ENCODE assay signal across 2 fruit fly cellular contexts in the genomic region with DNA sequence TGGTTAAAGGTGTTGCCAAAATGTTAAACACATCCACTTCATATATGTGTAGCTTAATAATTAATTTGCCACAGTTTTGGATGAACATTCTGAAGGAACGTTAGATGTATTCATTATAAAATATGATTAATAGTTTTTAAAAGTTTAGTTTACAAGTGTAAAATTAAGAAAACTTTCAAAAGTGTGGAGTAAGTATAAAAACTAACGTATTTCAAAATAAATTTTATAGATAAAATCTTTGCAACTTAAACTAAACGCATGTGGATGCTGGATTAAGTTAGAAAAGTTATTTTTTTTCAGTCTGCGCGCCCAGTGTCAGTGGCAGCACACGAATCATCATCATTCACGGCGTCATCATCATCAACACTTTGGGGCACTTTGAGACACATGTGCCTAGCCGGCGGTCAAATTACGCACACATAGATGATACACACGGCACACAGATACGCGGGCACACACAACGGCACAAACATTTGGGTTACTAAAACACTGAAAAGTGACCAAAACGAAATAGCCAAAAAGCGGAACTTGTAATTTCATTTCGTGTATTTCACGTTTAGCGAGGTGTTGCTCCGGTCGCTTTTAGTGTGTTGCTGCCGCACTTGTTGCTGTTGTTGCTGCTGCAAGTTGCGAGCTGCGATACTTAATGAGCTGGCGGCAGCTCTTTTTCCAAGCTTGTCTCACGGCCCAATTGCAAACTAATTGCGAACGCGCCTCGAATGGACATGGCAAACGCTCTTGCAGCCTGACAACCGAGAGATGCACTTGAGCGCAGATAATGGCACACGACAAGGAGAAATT.
TF ChIP-seq lines count a peak whose summit lies in the region.

No protein-coding gene starts in this region.

TF ChIP-seq in whole organism, embryonic, 481 proteins besides CTCF, POLR2A, EP300 and RAD21 (continued from another document and continues in another):
- no peak for TF ChIP-seq CG2889 (GFP tag; IDR thresholded peaks at IDR 0.05; lab: Robert Waterston, UW)
- TF ChIP-seq CrebB (tag; optimal IDR thresholded peaks at IDR 0.05; lab: Kevin White, UChicago): no peak
- TF ChIP-seq gce (GFP tag; IDR thresholded peaks at IDR 0.05; lab: Robert Waterston, UW): no peak
- no peak for TF ChIP-seq Dll (GFP tag; IDR thresholded peaks at IDR 0.05; lab: Robert Waterston, UW; ENCODE audit: partially characterized antibody)
- peak in 1 of 2 experiments; percentile 6 for TF ChIP-seq crp (GFP tag; optimal IDR thresholded peaks at IDR 0.05; lab: Kevin White, UChicago)
- 0 out of 2 replicates have a peak, but pooled peaks have one; percentile 10 for TF ChIP-seq CG10321 (GFP tag; IDR thresholded peaks at IDR 0.05; lab: Robert Waterston, UW)
- no peak for TF ChIP-seq CG9609 (GFP tag; optimal IDR thresholded peaks at IDR 0.05; lab: Kevin White, UChicago)
- TF ChIP-seq zen (tag; optimal IDR thresholded peaks at IDR 0.05; lab: Kevin White, UChicago): no peak
- peak; percentile 69 for TF ChIP-seq onecut (GFP tag; IDR thresholded peaks at IDR 0.05; lab: Robert Waterston, UW)
- peak; percentile 7 for TF ChIP-seq CG15011 (GFP tag; optimal IDR thresholded peaks at IDR 0.05; lab: Kevin White, UChicago)
- TF ChIP-seq Abd-B (GFP tag; optimal IDR thresholded peaks at IDR 0.05; lab: Kevin White, UChicago): peak; percentile 46
- peak; percentile 60; the same call in 1 of the 3 replicates for TF ChIP-seq CG6175 (GFP tag; IDR thresholded peaks at IDR 0.05; lab: Robert Waterston, UW)
- no peak for TF ChIP-seq Opbp (GFP tag; IDR thresholded peaks at IDR 0.05; lab: Robert Waterston, UW; ENCODE audit: partially characterized antibody)
- no peak for TF ChIP-seq CG13624 (GFP tag; optimal IDR thresholded peaks at IDR 0.05; lab: Kevin White, UChicago)
- TF ChIP-seq pho (GFP tag; optimal IDR thresholded peaks at IDR 0.05; lab: Kevin White, UChicago): no peak
- peak; percentile 16 for TF ChIP-seq mam (GFP tag; optimal IDR thresholded peaks at IDR 0.05; lab: Kevin White, UChicago)
- no peak for TF ChIP-seq zfh2 (GFP tag; optimal IDR thresholded peaks at IDR 0.05; lab: Kevin White, UChicago)
- no peak for TF ChIP-seq hb (GFP tag; IDR thresholded peaks at IDR 0.05; lab: Robert Waterston, UW; ENCODE audit: partially characterized antibody)
- peak; percentile 44; the same call in 1 of the 2 replicates for TF ChIP-seq CG31441 (GFP tag; IDR thresholded peaks at IDR 0.05; lab: Robert Waterston, UW)
- TF ChIP-seq Camta (GFP tag; optimal IDR thresholded peaks at IDR 0.05; lab: Kevin White, UChicago): peak; percentile 5
- TF ChIP-seq amos (GFP tag; IDR thresholded peaks at IDR 0.05; lab: Robert Waterston, UW; ENCODE audit: partially characterized antibody): no peak
- TF ChIP-seq Mad (GFP tag; optimal IDR thresholded peaks at IDR 0.05; lab: Kevin White, UChicago): no peak
- TF ChIP-seq grau (tag; optimal IDR thresholded peaks at IDR 0.05; lab: Kevin White, UChicago): peak; percentile 74
- no peak for TF ChIP-seq Taf1 (GFP tag; IDR thresholded peaks at IDR 0.05; lab: Robert Waterston, UW)
- no peak for TF ChIP-seq ci (GFP tag; IDR thresholded peaks at IDR 0.05; lab: Robert Waterston, UW)
- TF ChIP-seq fd64A (GFP tag; optimal IDR thresholded peaks at IDR 0.05; lab: Kevin White, UChicago): no peak
- no peak for TF ChIP-seq CG33213 (GFP tag; optimal IDR thresholded peaks at IDR 0.05; lab: Kevin White, UChicago)
- peak; percentile 66 for TF ChIP-seq CG9437 (GFP tag; optimal IDR thresholded peaks at IDR 0.05; lab: Kevin White, UChicago)
- TF ChIP-seq Hmr (GFP tag; optimal IDR thresholded peaks at IDR 0.05; lab: Kevin White, UChicago): peak; percentile 56
- no peak for TF ChIP-seq lov (optimal IDR thresholded peaks at IDR 0.05; lab: Kevin White, UChicago)
- no peak for TF ChIP-seq lov (GFP tag; IDR thresholded peaks at IDR 0.05; lab: Robert Waterston, UW)
- no peak for TF ChIP-seq CG10462 (GFP tag; optimal IDR thresholded peaks at IDR 0.05; lab: Kevin White, UChicago)
- no peak for TF ChIP-seq CG11247 (GFP tag; IDR thresholded peaks at IDR 0.05; lab: Robert Waterston, UW)
- peak; percentile 55 for TF ChIP-seq CG30403 (GFP tag; optimal IDR thresholded peaks at IDR 0.05; lab: Kevin White, UChicago)
- no peak for TF ChIP-seq CG12744 (GFP tag; optimal IDR thresholded peaks at IDR 0.05; lab: Kevin White, UChicago)
- TF ChIP-seq sd (tag; optimal IDR thresholded peaks at IDR 0.05; lab: Kevin White, UChicago): peak; percentile 5
- no peak for TF ChIP-seq Dip2 (GFP tag; IDR thresholded peaks at IDR 0.05; lab: Robert Waterston, UW)
- no peak for TF ChIP-seq CG43689 (GFP tag; IDR thresholded peaks at IDR 0.05; lab: Robert Waterston, UW)
- TF ChIP-seq Pdp1 (GFP tag; optimal IDR thresholded peaks at IDR 0.05; lab: Kevin White, UChicago): peak in 1 of 2 experiments; percentile 39
- TF ChIP-seq dati (GFP tag; IDR thresholded peaks at IDR 0.05; lab: Robert Waterston, UW): no peak
- no peak for TF ChIP-seq CG30020 (tag; optimal IDR thresholded peaks at IDR 0.05; lab: Kevin White, UChicago)
- TF ChIP-seq CG17361 (GFP tag; IDR thresholded peaks at IDR 0.05; lab: Robert Waterston, UW): peak; percentile 67; the same call in 2 of the 3 replicates
- no peak for TF ChIP-seq prd (optimal IDR thresholded peaks at IDR 0.05; lab: Kevin White, UChicago)
- peak; percentile 37; the same call in 2 of the 3 replicates for TF ChIP-seq prd (GFP tag; IDR thresholded peaks at IDR 0.05; lab: Robert Waterston, UW)
- peak; percentile 61 for TF ChIP-seq CG12659 (GFP tag; optimal IDR thresholded peaks at IDR 0.05; lab: Kevin White, UChicago)
- no peak for TF ChIP-seq Fer2 (tag; optimal IDR thresholded peaks at IDR 0.05; lab: Kevin White, UChicago)
- TF ChIP-seq sqz (GFP tag; optimal IDR thresholded peaks at IDR 0.05; lab: Kevin White, UChicago): no peak
- TF ChIP-seq CG14050 (GFP tag; IDR thresholded peaks at IDR 0.05; lab: Robert Waterston, UW): peak; percentile 43; the same call in 2 of the 3 replicates
- no peak for TF ChIP-seq CG8089 (GFP tag; optimal IDR thresholded peaks at IDR 0.05; lab: Kevin White, UChicago)
- no peak for TF ChIP-seq usp (GFP tag; optimal IDR thresholded peaks at IDR 0.05; lab: Kevin White, UChicago)
- TF ChIP-seq CG7271 (tag; optimal IDR thresholded peaks at IDR 0.05; lab: Kevin White, UChicago): no peak
- no peak for TF ChIP-seq schlank (tag; optimal IDR thresholded peaks at IDR 0.05; lab: Kevin White, UChicago)
- no peak for TF ChIP-seq Hey (tag; optimal IDR thresholded peaks at IDR 0.05; lab: Kevin White, UChicago)
- 0 out of 2 replicates have a peak, but pooled peaks have one; percentile 31 for TF ChIP-seq Rfx (GFP tag; IDR thresholded peaks at IDR 0.05; lab: Robert Waterston, UW)
- TF ChIP-seq Atf-2 (GFP tag; optimal IDR thresholded peaks at IDR 0.05; lab: Kevin White, UChicago): no peak
- TF ChIP-seq Neu2 (GFP tag; optimal IDR thresholded peaks at IDR 0.05; lab: Kevin White, UChicago; ENCODE audit: borderline replicate concordance): no peak
- peak; percentile 31 for TF ChIP-seq CG4424 (GFP tag; optimal IDR thresholded peaks at IDR 0.05; lab: Kevin White, UChicago)
- peak; percentile 72; the same call in 1 of the 4 replicates for TF ChIP-seq chinmo (GFP tag; IDR thresholded peaks at IDR 0.05; lab: Robert Waterston, UW; ENCODE audit: partially characterized antibody)
- TF ChIP-seq ranshi (GFP tag; IDR thresholded peaks at IDR 0.05; lab: Robert Waterston, UW): peak; percentile 47; the same call in 1 of the 2 replicates
- peak; percentile 62 for TF ChIP-seq row (GFP tag; IDR thresholded peaks at IDR 0.05; lab: Robert Waterston, UW)

TF ChIP-seq in whole organism, prepupa, 60 proteins besides CTCF, POLR2A, EP300 and RAD21 (continued from another document):
- TF ChIP-seq CG8119 (GFP tag; IDR thresholded peaks at IDR 0.05; lab: Robert Waterston, UW) (peak; percentile 65; the same call in 2 of the 3 replicates), CG10631 (GFP tag; optimal IDR thresholded peaks at IDR 0.05; lab: Kevin White, UChicago) (no peak), CG32006 (GFP tag; optimal IDR thresholded peaks at IDR 0.05; lab: Kevin White, UChicago) (peak; percentile 81), Ets96B (tag; optimal IDR thresholded peaks at IDR 0.05; lab: Kevin White, UChicago) (no peak), eg (GFP tag; IDR thresholded peaks at IDR 0.05; lab: Robert Waterston, UW) (peak; percentile 48; the same call in 2 of the 3 replicates), fd85E (GFP tag; optimal IDR thresholded peaks at IDR 0.05; lab: Kevin White, UChicago) (no peak), CG1621 (tag; optimal IDR thresholded peaks at IDR 0.05; lab: Kevin White, UChicago) (no peak), Hr4 (GFP tag; optimal IDR thresholded peaks at IDR 0.05; lab: Kevin White, UChicago) (peak; percentile 74), CG6276 (GFP tag; optimal IDR thresholded peaks at IDR 0.05; lab: Kevin White, UChicago) (peak; percentile 30), cyc (GFP tag; optimal IDR thresholded peaks at IDR 0.05; lab: Kevin White, UChicago) (no peak), salr (GFP tag; optimal IDR thresholded peaks at IDR 0.05; lab: Kevin White, UChicago) (peak in 1 of 2 experiments; percentile 49), fd59A (GFP tag; optimal IDR thresholded peaks at IDR 0.05; lab: Kevin White, UChicago) (no peak), CG8319 (GFP tag; optimal IDR thresholded peaks at IDR 0.05; lab: Kevin White, UChicago) (no peak), CG34406 (GFP tag; optimal IDR thresholded peaks at IDR 0.05; lab: Kevin White, UChicago) (no peak), CG6808 (GFP tag; optimal IDR thresholded peaks at IDR 0.05; lab: Kevin White, UChicago) (no peak), vri (GFP tag; optimal IDR thresholded peaks at IDR 0.05; lab: Kevin White, UChicago) (no peak), CG16779 (tag; optimal IDR thresholded peaks at IDR 0.05; lab: Kevin White, UChicago) (no peak), Gug (GFP tag; IDR thresholded peaks at IDR 0.05; lab: Robert Waterston, UW) (no peak), ss (GFP tag; optimal IDR thresholded peaks at IDR 0.05; lab: Kevin White, UChicago) (no peak), Eip78C (GFP tag; lab: Kevin White, UChicago) (peak; percentile 70), CG11294 (GFP tag; IDR thresholded peaks at IDR 0.05; lab: Robert Waterston, UW) (no peak; the same call in 1 of the 2 replicates), esn (GFP tag; optimal IDR thresholded peaks at IDR 0.05; lab: Kevin White, UChicago) (no peak), Sox15 (GFP tag; optimal IDR thresholded peaks at IDR 0.05; lab: Kevin White, UChicago) (no peak), Hr38 (GFP tag; optimal IDR thresholded peaks at IDR 0.05; lab: Kevin White, UChicago) (no peak), CG3032 (tag; optimal IDR thresholded peaks at IDR 0.05; lab: Kevin White, UChicago) (no peak), Ets21C (GFP tag; optimal IDR thresholded peaks at IDR 0.05; lab: Kevin White, UChicago) (no peak), Sox102F (GFP tag; optimal IDR thresholded peaks at IDR 0.05; lab: Kevin White, UChicago) (no peak), dac (GFP tag; optimal IDR thresholded peaks at IDR 0.05; lab: Kevin White, UChicago) (no peak), CG6792 (GFP tag; optimal IDR thresholded peaks at IDR 0.05; lab: Kevin White, UChicago) (no peak), CG4318 (GFP tag; optimal IDR thresholded peaks at IDR 0.05; lab: Kevin White, UChicago) (peak; percentile 63), CG8632 (GFP tag; optimal IDR thresholded peaks at IDR 0.05; lab: Kevin White, UChicago) (no peak), Hr39 (GFP tag; optimal IDR thresholded peaks at IDR 0.05; lab: Kevin White, UChicago) (no peak), Met (GFP tag; optimal IDR thresholded peaks at IDR 0.05; lab: Kevin White, UChicago) (peak; percentile 8), CG3919 (GFP tag; optimal IDR thresholded peaks at IDR 0.05; lab: Kevin White, UChicago) (no peak), Sox14 (GFP tag; optimal IDR thresholded peaks at IDR 0.05; lab: Kevin White, UChicago) (no peak), CG6854 (GFP tag; optimal IDR thresholded peaks at IDR 0.05; lab: Kevin White, UChicago) (no peak), CG31627 (GFP tag; optimal IDR thresholded peaks at IDR 0.05; lab: Kevin White, UChicago) (no peak), CG6163 (GFP tag; IDR thresholded peaks at IDR 0.05; lab: Robert Waterston, UW) (peak; percentile 32; the same call in 1 of the 3 replicates)
